Worm (Caenorhabditis elegans) whole organism, L3 larva: ENCODE measurements around the gene F35F10.14.

Experiments
- aly-2 ChIP-seq: fragments of 150-350 bp; optimal IDR thresholded peaks from 2 replicates; lab custom pipeline; 2014; ENCODE audit warnings: missing biosample characterization, missing genetic modification characterization
- fkh-10 ChIP-seq: sonication (generic microtip); optimal IDR thresholded peaks from 2 replicates; lab custom pipeline; 2017; ENCODE audit warnings: missing biosample characterization, missing genetic modification reagents, missing genetic modification characterization
- nhr-11 ChIP-seq: fragments of 150-350 bp; optimal IDR thresholded peaks from 2 replicates; lab custom pipeline; 2014; ENCODE audit warnings: missing biosample characterization, missing genetic modification characterization
- nhr-77 ChIP-seq: fragments of 150-350 bp; optimal IDR thresholded peaks from 2 replicates; lab custom pipeline; 2014; ENCODE audit warnings: missing biosample characterization, missing genetic modification characterization
- tbx-2 ChIP-seq: sonication (generic microtip); optimal IDR thresholded peaks from 2 replicates; lab custom pipeline; 2016; ENCODE audit warnings: mild to moderate bottlenecking, missing genetic modification characterization, missing compliant biosample characterization

DNA sequence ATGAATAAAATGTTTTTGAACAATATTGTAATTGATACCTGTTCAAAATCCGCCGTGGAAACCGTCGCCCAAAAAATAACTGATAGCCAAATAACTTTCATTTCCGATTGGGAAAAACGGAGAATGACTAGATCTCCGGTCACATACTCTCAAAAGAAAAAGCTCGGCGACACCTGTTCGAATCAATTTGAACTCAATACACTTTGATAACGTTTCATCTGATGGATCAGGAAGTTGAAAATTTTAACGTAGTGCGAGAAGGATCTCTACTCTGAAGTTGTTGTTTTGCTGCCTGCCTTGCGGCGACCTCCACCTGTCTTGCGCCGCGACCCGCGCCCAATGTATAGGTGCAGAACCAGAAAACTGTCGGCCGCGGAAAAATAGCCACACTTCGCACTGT lies 46.7 kb downstream of the F35F10.14 start, which contains the start of gene T28A11.20:
- TF ChIP-seq aly-2 (tag; lab: Kevin White, UChicago) (no peak), fkh-10 (GFP tag; lab: Kevin White, UChicago) (no peak), nhr-77 (tag; lab: Kevin White, UChicago) (no peak), nhr-11 (tag; lab: Kevin White, UChicago) (no peak), tbx-2 (no peak)
